Fruit fly (Drosophila melanogaster): ENCODE data around the gene CG12301.
A peak's percentile ranks its signal among the peaks of the same experiment; 100 is the strongest.

CG12301 gene

DNA sequence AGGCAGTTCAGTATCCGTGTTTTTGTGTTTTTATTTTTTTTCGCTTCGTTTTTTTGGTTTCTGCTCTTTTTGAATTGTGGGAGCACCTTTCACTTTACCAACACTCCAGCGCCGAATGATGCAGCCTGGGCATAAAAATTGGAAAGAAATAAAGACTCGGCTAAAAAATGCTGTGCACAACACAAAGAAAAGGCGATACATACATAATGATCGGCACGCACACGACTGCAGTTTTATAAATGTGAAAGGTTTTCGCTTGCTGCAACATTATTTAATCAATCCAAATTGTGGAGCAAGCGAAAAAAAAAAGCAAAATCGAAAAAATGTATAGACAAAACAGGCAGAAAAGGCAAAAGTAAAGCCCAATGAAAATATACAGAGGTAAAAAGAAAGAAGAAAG is 37.6 kb upstream of the CG12301 start:
- TF ChIP-seq noc (tag; optimal IDR thresholded peaks at IDR 0.05): no peak

DNA sequence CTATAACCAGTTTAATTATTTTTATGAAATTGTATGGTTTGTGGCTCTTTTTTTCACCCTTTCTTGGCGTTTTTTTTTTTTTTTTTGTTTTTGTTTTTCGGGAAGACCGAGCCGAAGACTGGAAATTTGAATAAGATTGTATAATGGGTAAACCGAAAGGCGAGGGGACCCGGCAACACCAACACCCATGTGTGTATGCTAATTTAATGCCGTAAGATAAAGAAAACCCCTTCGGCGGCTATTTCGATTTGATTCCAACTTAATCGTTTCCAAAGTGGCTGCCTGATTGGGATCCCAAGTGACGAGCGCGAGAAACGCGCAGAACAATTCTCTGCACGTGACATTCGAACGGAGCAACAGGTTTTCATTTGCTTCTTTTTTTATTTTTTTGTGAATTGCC is 37.1 kb upstream of the CG12301 start:
- no peak for TF ChIP-seq noc (tag; optimal IDR thresholded peaks at IDR 0.05)

DNA sequence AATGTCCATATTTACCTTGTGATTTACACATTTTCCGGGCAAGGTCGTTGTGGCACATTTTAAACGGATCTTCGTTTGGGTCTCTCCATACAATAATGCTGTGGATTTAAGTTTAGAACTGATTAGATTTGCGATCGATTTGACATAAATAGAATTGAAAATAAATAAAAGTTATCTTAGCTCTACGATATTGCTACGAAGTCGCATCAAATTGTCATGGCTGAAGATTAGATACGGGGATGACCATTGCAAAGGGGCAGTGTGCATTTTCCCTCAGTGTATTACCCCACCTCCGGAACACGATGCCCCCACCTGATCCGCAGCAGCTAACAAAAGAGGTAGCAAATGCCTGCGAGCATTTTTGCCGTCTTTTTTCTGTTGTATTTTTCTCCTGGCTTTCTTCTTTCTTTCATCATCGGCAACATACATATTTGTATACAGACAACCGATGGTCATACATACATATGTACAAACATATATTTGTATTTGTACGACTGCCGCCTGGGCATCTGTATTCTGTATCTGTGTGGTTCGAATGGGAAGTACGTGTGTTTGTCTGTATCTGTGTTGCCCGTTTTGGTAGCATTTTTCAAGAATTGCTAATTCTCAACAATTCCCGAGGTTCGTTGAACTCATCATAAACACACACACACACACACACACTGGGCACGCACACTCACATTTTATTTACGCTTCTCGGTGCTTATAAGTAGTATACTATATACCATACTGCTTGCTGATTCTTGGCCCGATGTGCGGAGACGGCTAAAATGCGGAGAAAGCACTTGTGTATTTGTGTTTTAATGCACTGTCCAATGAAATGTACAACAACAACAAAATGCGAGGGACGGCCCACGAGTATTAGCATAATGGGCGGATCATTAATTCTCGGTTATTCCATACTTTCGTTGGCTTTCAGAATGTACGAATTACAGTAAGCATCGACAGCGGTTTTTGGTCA is 35.9 kb upstream of the CG12301 start:
- TF ChIP-seq noc (tag; optimal IDR thresholded peaks at IDR 0.05): no peak

DNA sequence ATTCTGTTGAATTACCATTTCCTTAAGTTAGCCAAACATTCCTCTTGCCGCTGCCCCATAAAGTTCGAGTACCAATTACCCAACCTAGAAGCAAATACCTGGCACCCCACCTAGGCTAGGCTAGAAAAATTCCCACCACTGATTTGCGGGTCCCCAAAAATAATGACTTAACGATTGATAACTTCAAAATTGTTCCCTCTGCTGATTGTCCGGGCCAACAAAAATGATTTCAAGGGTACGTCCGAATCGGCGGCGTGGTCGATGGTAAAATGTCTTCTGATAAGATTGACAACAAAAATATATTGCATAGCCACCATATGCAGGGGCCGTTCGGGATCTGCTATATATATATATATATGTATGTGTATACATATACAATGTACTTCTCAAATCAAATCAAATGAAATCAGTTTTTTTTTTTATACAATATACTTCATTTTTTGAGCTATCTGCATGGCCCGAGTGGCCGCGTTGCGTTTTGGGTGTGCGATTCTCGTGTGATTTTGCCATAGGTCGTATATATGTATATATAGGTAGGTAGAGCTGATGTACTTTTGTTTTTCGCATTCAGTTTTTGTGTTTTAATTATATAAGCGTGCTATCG is 33.3 kb upstream of the CG12301 start:
- no peak for TF ChIP-seq noc (tag; optimal IDR thresholded peaks at IDR 0.05)

DNA sequence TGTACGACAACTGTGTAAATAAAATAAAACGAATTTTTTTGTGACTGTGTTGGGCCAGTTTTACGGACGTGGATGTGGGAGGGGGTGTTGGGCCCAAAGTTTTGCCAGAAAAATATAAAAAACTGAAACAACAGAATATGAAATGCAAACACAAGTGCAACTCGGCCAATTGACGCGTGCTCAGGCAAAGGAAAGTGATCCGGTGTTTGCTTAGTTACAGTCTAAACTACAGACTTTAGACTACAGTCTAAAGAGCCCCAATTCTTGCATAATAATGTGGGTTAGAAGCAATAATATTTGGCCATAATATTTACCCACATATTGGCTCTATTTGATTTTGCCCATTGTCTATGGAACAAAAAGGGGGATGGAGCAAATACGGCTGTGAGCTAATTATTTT is 31.8 kb upstream of the CG12301 start:
- TF ChIP-seq noc (tag; optimal IDR thresholded peaks at IDR 0.05): peak; percentile 9

DNA sequence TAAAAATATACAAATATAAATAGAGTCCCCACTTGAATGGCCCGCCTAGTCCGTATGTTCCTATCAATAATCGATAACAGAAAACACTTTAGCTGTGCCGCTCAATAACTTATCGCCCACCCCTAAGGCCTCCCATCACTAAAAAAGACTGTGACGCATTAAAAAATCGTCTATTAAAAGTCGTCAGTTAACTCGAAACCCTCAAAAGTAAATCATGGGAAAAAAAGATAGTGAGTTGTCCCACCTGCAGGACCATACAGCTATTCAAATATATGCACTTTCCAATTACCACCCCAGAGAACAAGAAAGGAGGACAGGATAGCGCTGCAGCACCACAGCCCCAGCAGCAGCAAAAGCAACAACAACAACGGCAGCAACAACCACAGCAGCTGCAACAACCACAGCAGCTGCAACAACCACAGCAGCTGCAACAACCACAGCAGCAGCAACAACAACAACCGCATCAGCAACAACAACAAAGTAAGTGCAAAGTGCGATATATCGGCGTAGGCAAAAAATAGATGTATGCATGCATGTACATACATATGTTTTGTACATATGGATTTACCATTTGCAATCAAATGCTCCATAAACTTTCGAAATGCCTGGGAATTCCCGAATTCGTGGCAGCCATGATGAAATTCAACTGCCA is 26.5 kb upstream of the CG12301 start, which contains the start of gene AGO2:
TSS of gene AGO2 (plus strand) at position 121 of the 652 bp plus-strand sequence.
- TF ChIP-seq noc (tag; optimal IDR thresholded peaks at IDR 0.05): no peak

DNA sequence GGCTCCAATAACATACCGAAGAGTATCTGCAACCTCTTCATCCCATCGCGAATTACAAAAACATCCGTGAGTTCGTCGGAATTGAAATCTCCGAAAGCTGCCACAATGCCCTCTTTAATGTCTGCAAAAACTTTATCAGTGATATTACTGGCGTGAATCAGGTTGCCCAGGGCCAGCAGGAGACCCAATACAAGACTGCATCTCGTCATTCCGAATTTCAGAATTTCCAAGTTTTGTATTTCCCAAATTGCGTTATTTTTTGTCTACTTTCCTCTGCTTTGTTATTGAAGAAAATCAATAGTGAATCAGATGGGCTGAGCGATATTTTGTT is 17.9 kb upstream of the CG12301 start:
- no peak for TF ChIP-seq noc (tag; optimal IDR thresholded peaks at IDR 0.05)

DNA sequence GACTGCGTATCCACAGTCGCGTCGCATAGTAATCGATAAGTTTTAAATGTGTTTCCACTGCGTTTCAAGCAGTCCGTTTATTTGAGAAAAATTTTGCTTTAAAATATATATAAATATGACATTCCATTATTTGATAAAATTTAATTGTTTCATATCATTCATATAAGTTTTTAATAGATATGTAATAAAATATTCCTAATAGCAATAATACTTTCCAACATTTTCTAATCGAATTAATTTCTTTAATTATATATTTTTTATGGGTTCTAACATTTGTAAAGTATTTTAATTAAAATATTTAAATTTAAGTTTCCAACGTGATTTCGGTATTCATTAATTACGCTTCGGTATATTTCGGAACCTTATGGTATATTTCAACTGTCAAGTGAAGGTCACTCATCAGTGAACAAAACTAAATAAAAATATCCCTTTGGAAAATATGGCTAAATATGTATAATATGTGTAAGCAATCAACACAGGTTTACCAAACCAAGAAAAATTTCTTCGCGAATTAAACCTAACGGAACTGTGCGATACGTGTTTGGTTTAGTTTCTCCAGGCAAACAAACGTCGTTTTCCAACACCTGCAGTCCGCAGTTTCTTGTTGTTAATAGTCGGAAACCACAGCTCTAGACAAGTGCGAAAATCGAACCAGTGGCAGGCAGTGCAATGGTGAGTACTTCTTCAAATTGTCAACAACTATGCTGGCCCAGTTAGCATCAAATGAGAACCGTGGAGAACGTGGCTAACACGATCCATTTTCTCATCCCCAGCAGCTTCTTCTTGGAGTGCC is 17.3 kb upstream of the CG12301 start, which contains the start of the genes CG7739 and SCCRO:
TSS of gene CG7739 (minus strand) at position 8 of the 793 bp plus-strand sequence.
TSS of gene SCCRO (plus strand) at position 370 of the 793 bp plus-strand sequence.
- no peak for TF ChIP-seq noc (tag; optimal IDR thresholded peaks at IDR 0.05)

DNA sequence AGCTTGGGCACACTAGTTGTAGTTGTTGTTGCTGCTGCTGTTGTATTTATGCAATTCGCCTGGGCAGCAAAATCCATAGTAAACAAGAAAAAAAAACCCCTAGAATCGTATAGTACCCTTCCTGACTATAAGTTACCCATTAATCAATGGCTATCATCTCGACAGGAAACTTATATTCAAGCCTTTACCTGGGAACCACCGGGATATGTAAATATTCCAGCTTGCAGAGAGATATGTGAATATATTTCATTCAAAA is 16.8 kb upstream of the CG12301 start:
- TF ChIP-seq noc (tag; optimal IDR thresholded peaks at IDR 0.05): no peak

DNA sequence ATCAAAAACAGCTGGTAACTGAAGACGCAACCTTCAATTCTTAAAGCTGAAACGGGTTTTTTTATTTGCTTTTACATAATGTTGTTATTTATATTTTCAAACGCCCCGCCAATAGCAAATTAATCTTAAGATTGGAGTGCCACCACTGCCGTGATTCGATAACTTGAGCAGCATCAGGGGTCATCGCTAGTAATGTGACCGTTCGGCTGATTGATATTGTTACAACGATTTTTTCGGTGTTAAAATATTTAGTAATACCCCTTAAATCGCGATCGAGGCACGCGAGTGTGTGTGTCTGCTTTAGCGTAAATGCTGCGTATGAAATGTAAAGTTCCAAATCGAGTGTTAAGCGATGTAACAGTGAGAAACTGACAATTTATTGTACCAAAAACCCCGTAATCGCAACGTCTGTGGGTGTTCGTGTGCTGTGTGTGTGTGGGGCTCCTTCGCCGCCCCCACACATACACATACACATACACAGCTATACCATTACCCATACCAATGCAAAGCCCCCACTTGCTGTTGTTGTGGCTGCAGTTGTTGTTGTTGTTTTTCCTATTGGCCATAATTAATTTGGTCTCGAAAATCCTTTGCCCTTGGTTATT is 14.7 kb upstream of the CG12301 start, which contains the start of gene dop:
TSS of gene dop (plus strand) at position 185 of the 605 bp plus-strand sequence.
- no peak for TF ChIP-seq noc (tag; optimal IDR thresholded peaks at IDR 0.05)

DNA sequence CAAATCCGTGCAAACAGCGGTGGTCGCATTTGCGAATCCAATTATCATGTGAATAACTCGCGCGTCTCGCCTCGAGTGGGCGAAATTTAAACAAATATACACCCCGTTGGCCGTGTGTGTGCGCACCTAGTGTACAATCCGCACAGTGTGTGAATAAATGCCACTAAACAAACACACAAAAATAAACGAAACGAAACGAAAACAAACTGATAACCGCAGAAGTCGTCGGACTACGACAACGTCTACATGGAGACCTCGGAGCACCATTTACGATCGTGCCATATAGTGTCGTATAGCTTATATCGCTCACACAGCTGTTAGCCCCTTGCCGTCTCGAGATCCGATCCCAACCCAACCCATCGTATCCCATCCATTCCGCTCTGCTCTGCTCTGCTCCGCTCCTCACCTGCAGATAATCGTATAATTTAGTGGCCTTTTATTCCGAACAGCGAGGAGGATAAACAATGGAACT is 14.1 kb upstream of the CG12301 start:
- peak; percentile 86 for TF ChIP-seq noc (tag; optimal IDR thresholded peaks at IDR 0.05)

DNA sequence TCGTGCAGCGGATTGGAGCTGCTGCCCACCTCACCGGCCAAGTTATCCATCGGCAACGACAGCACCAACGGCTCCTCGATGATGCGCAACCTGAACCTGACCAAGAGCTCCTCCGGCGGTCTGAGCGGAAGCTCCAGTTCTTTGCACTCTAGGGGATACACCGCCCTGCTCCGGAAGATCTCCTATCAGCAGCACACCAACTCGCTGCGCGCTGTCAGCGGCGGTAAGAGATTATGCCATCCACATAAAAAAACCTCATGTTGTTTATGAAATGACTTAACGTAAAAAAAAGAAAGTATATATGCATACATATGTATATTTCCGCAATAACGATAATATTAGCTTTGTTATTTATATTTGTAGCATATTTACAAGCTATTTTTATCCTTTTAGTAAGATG is 11.9 kb upstream of the CG12301 start:
- no peak for TF ChIP-seq noc (tag; optimal IDR thresholded peaks at IDR 0.05)

DNA sequence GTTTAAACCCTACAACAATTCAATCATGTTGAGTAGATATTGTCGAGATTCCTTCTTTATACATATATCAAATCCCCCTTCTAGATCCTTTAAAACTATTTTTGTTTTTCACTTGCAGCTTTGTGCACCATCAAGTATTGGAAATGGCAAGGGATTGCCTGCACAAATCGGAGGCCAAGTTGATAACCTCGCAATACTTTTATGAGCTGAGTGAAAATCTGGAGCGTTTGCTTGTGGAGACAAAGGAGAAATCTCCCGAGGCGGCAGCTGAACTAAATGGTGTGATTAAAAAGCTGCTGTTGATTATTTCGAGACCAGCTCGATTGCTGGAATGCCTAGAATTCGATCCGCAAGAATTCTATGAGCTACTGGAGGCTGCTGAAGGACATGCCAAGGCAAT is 10.0 kb upstream of the CG12301 start:
- no peak for TF ChIP-seq noc (tag; optimal IDR thresholded peaks at IDR 0.05)

DNA sequence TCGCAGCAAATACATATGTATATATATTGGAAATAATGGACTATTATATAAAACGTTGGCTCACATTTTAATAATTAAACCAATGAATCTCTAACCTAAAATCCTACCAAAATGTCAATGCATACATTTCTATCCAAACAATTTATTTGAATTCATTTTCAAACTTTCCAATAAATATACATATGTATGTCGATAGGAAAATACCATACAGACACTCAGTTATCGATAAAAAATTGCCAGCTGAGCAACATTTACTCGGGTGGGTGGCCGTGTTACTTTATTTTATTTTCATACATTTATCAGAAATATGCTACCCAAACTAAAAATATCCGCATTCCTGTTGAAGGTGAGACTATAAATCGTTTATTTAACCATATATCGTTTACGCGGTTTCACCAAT is 4.2 kb upstream of the CG12301 start, which contains the start of gene Ufsp2:
TSS of gene Ufsp2 (plus strand) at position 214 of the 400 bp plus-strand sequence.
- no peak for TF ChIP-seq noc (tag; optimal IDR thresholded peaks at IDR 0.05)

DNA sequence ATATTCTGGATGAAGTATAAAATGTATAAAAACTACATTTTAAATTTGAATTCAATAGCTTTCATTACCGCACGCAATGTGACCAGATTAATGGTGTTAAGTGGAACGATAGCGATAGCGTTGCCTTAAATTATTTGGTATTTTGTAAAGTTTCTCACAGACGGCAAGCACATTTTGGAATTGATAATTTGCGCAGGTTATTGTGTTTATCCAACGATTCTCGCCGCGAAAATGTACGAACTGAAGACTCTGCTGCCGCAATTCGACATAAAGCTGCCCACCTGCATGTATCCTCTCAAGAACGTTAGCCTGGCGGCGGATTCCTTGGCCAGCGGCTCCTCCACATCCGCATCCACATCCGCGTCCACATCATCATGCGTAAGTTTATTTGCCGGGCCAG is 2.9 kb downstream of the CG12301 start, which contains the start of gene AIMP2:
TSS of gene AIMP2 (plus strand) at position 135 of the 400 bp plus-strand sequence.
- TF ChIP-seq noc (tag; optimal IDR thresholded peaks at IDR 0.05): no peak

Measured in whole organism, larva.